Fruit fly (Drosophila melanogaster) whole organism, prepupa: Measurements from ENCODE around the gene Mink.
A peak's percentile ranks its signal among the peaks of the same experiment; 100 is the strongest.

Experiments
- Blimp-1 ChIP-seq: fragments of 200-800 bp; sonication (Bioruptor generic); optimal IDR thresholded peaks from 3 replicates; lab custom pipeline; 2017; ENCODE audit warnings: missing biosample characterization, missing genetic modification characterization, mild to moderate bottlenecking, moderate library complexity, missing genetic modification reagents
- CG10669 ChIP-seq: fragments of 200-800 bp; sonication (Bioruptor generic); optimal IDR thresholded peaks from 3 replicates; lab custom pipeline; 2018; ENCODE audit warnings: missing biosample characterization, mild to moderate bottlenecking, missing genetic modification characterization, moderate library complexity
- CG11762 ChIP-seq: fragments of 200-800 bp; sonication (Bioruptor generic); optimal IDR thresholded peaks from 3 replicates; lab custom pipeline; 2016; ENCODE audit warnings: missing biosample characterization, missing genetic modification characterization; ENCODE audit not compliant: insufficient read depth
- CG1621 ChIP-seq: fragments of 200-800 bp; sonication (Bioruptor generic); optimal IDR thresholded peaks from 3 replicates; lab custom pipeline; 2018; ENCODE audit warnings: missing biosample characterization, mild to moderate bottlenecking, missing genetic modification characterization
- CG3032 ChIP-seq: fragments of 200-800 bp; optimal IDR thresholded peaks from 2 replicates; lab custom pipeline; 2019; ENCODE audit warnings: missing biosample characterization, mild to moderate bottlenecking, missing genetic modification characterization, moderate library complexity
- CG34406 ChIP-seq: fragments of 200-800 bp; sonication (Bioruptor generic); optimal IDR thresholded peaks from 3 replicates; lab custom pipeline; 2016; ENCODE audit warnings: missing biosample characterization, missing genetic modification characterization
- CG3919 ChIP-seq: fragments of 200-800 bp; sonication (Bioruptor generic); optimal IDR thresholded peaks from 3 replicates; lab custom pipeline; 2016; ENCODE audit warnings: missing biosample characterization, missing genetic modification characterization
- CG4318 ChIP-seq: fragments of 200-800 bp; sonication (Bioruptor generic); optimal IDR thresholded peaks from 3 replicates; lab custom pipeline; 2017; ENCODE audit warnings: missing biosample characterization, mild to moderate bottlenecking, missing genetic modification characterization
- CG6163 ChIP-seq: fragments of 200-800 bp; sonication (Bioruptor generic); IDR thresholded peaks from 3 replicates; pipeline ENCODE4 v1.3.6; 2022; ENCODE audit warnings: missing biosample characterization, missing genetic modification characterization
- CG6276 ChIP-seq: fragments of 200-800 bp; sonication (Bioruptor generic); optimal IDR thresholded peaks from 2 replicates; lab custom pipeline; 2017; ENCODE audit warnings: missing biosample characterization, mild to moderate bottlenecking, missing genetic modification characterization
- CG6792 ChIP-seq: fragments of 200-800 bp; sonication (Bioruptor generic); optimal IDR thresholded peaks from 3 replicates; lab custom pipeline; 2016; ENCODE audit warnings: missing biosample characterization, missing genetic modification characterization
- CG6808 ChIP-seq: fragments of 200-800 bp; sonication (Bioruptor generic); optimal IDR thresholded peaks from 3 replicates; lab custom pipeline; 2017; ENCODE audit warnings: missing biosample characterization, missing genetic modification characterization, mild to moderate bottlenecking, moderate library complexity, missing genetic modification reagents
- CG8119 ChIP-seq: fragments of 200-800 bp; sonication (Bioruptor generic); IDR thresholded peaks from 3 replicates; pipeline ENCODE4 v1.3.6; 2022; ENCODE audit warnings: missing biosample characterization, missing genetic modification characterization
- CG8632 ChIP-seq: fragments of 200-800 bp; sonication (Bioruptor generic); optimal IDR thresholded peaks from 3 replicates; lab custom pipeline; 2016; ENCODE audit warnings: missing biosample characterization, missing genetic modification characterization
- Eip75B ChIP-seq: fragments of 200-800 bp; sonication (Bioruptor generic); optimal IDR thresholded peaks from 3 replicates; lab custom pipeline; 2016; ENCODE audit warnings: missing biosample characterization, missing genetic modification characterization
- Eip78C ChIP-seq: fragments of 200-800 bp; sonication (Bioruptor generic); peaks from one replicate; lab custom pipeline; 2016; ENCODE audit warnings: missing biosample characterization, missing genetic modification characterization
- Eip93F ChIP-seq: fragments of 200-800 bp; sonication (Bioruptor generic); optimal IDR thresholded peaks from 2 replicates; lab custom pipeline; 2016; ENCODE audit warnings: missing biosample characterization, mild to moderate bottlenecking, missing genetic modification characterization
- Hr4 ChIP-seq: fragments of 200-800 bp; sonication (Bioruptor generic); optimal IDR thresholded peaks from 3 replicates; lab custom pipeline; 2016; ENCODE audit warnings: missing biosample characterization, missing genetic modification characterization
- Smox ChIP-seq: fragments of 200-800 bp; sonication (Bioruptor generic); optimal IDR thresholded peaks from 3 replicates; lab custom pipeline; 2016; ENCODE audit warnings: missing biosample characterization, missing genetic modification characterization
- Sox14 ChIP-seq: fragments of 200-800 bp; sonication (Bioruptor generic); optimal IDR thresholded peaks from 3 replicates; lab custom pipeline; 2016; ENCODE audit warnings: missing biosample characterization, missing genetic modification characterization
- acj6 ChIP-seq: fragments of 200-800 bp; sonication (Bioruptor generic); optimal IDR thresholded peaks from 3 replicates; lab custom pipeline; 2016; ENCODE audit warnings: missing biosample characterization, missing genetic modification characterization
- cyc ChIP-seq: fragments of 200-800 bp; sonication (Bioruptor generic); optimal IDR thresholded peaks from 3 replicates; lab custom pipeline; 2016; ENCODE audit warnings: missing biosample characterization, missing genetic modification characterization
- dac ChIP-seq: fragments of 200-800 bp; sonication (Bioruptor generic); optimal IDR thresholded peaks from 2 replicates; lab custom pipeline; 2017; ENCODE audit warnings: missing biosample characterization, mild to moderate bottlenecking, missing genetic modification characterization
- dsx ChIP-seq: fragments of 200-800 bp; optimal IDR thresholded peaks from 3 replicates; lab custom pipeline; 2019; ENCODE audit warnings: missing biosample characterization, mild to moderate bottlenecking, missing genetic modification characterization, moderate library complexity; ENCODE audit not compliant: poor library complexity, severe bottlenecking
- eg ChIP-seq: fragments of 200-800 bp; sonication (Bioruptor generic); IDR thresholded peaks from 3 replicates; pipeline ENCODE4 v1.3.6; 2022; ENCODE audit warnings: missing biosample characterization, missing genetic modification characterization
- esn ChIP-seq: fragments of 200-800 bp; sonication (Bioruptor generic); optimal IDR thresholded peaks from 2 replicates; lab custom pipeline; 2016; ENCODE audit warnings: missing biosample characterization, mild to moderate bottlenecking, missing genetic modification characterization, moderate library complexity
- fd59A ChIP-seq: fragments of 200-800 bp; sonication (Bioruptor generic); optimal IDR thresholded peaks from 2 replicates; lab custom pipeline; 2017; ENCODE audit warnings: missing biosample characterization, mild to moderate bottlenecking, missing genetic modification characterization, missing genetic modification reagents
- fkh ChIP-seq: fragments of 200-800 bp; sonication (Bioruptor generic); optimal IDR thresholded peaks from 3 replicates; lab custom pipeline; 2017; ENCODE audit warnings: missing biosample characterization, mild to moderate bottlenecking, missing genetic modification characterization, moderate library complexity
- lz ChIP-seq: fragments of 200-800 bp; sonication (Bioruptor generic); optimal IDR thresholded peaks from 3 replicates; lab custom pipeline; 2016; ENCODE audit warnings: missing biosample characterization, missing genetic modification characterization
- net ChIP-seq: fragments of 200-800 bp; sonication (Bioruptor generic); optimal IDR thresholded peaks from 3 replicates; lab custom pipeline; 2016; ENCODE audit warnings: missing biosample characterization, missing genetic modification characterization
- ss ChIP-seq, 2 experiments: fragments of 200-800 bp; sonication (Bioruptor generic); optimal IDR thresholded peaks; 2 replicates in 1 of 2; 3 replicates in 1 of 2; lab custom pipeline; 2017 to 2018; ENCODE audit warnings: mild to moderate bottlenecking in 2 of 2, missing biosample characterization in 2 of 2, missing genetic modification characterization in 2 of 2, moderate library complexity in 1 of 2
- svp ChIP-seq: fragments of 200-800 bp; sonication (Bioruptor generic); peaks from one replicate; lab custom pipeline; 2016; ENCODE audit warnings: missing biosample characterization, missing genetic modification characterization
- topi ChIP-seq: fragments of 200-800 bp; sonication (Bioruptor generic); optimal IDR thresholded peaks from 3 replicates; lab custom pipeline; 2016; ENCODE audit warnings: missing biosample characterization, missing genetic modification characterization

Mink gene

DNA sequence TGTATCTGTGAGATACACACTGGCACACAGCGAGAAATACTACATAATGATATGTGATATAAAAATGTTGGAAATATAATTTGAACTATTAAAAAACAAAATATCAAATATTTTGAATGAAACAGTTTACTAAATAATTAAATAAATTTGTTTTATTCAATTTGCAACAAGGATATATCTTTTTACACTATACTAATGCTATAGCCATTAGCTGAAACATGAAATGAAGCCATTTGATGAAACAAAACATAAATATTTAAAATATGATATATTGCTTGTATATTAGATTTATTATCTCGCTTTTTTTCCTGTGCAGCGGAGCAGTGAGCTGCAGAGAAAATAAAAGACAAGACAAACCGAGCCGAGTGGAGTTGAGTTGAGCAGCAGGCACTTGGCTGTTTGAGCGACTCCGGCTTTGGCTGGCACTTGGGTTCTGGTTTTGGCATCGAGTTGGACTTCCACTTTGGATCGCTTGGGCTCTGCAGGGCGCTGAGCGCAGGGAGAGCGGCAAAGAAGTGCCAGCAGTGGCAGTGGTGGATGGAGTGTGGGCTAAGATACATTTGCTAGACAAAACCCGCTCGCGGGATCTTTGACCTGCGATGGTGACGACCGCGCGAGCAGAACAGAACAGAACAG is 28.8 kb upstream of the Mink start (continued):
- TF ChIP-seq CG6163 (GFP tag; lab: Robert Waterston, UW) (peak; percentile 81; the same call in 2 of the 3 replicates), eg (GFP tag; lab: Robert Waterston, UW) (peak; percentile 84), dac (peak; percentile 62), Sox14 (GFP tag; lab: Kevin White, UChicago) (peak; percentile 33), CG10669 (peak; percentile 81), Blimp-1 (GFP tag; lab: Kevin White, UChicago) (peak; percentile 69), fkh (peak; percentile 64), CG3032 (peak; percentile 96), CG3919 (GFP tag; lab: Kevin White, UChicago) (peak; percentile 86)

- TF ChIP-seq CG11762 (GFP tag; lab: Kevin White, UChicago): peak; percentile 3
- peak; percentile 29; the same call in 2 of the 3 replicates for TF ChIP-seq CG8119 (GFP tag; lab: Robert Waterston, UW)
- peak; percentile 59; the same call in 1 of the 3 replicates for TF ChIP-seq eg (GFP tag; lab: Robert Waterston, UW)
- peak; percentile 10 for TF ChIP-seq topi
- no peak for TF ChIP-seq CG6808 (GFP tag; lab: Kevin White, UChicago)
- TF ChIP-seq CG6276: no peak
- no peak for TF ChIP-seq lz (GFP tag; lab: Kevin White, UChicago)
- peak; percentile 1 for TF ChIP-seq CG1621 (tag; lab: Kevin White, UChicago)
- no peak for TF ChIP-seq Eip93F (GFP tag; lab: Kevin White, UChicago)
- peak; percentile 9 for TF ChIP-seq dsx (GFP tag; lab: Kevin White, UChicago)
- TF ChIP-seq net (GFP tag; lab: Kevin White, UChicago): peak; percentile 9
- TF ChIP-seq ss (GFP tag; optimal IDR thresholded peaks at IDR 0.05; lab: Kevin White, UChicago): peak in 1 of 2 experiments; percentile 3
- no peak for TF ChIP-seq CG8632 (GFP tag; lab: Kevin White, UChicago)
- peak; percentile 28; the same call in 1 of the 3 replicates for TF ChIP-seq CG6163 (GFP tag; lab: Robert Waterston, UW)
- TF ChIP-seq Eip78C (GFP tag; lab: Kevin White, UChicago): peak; percentile 68
- TF ChIP-seq CG3919 (GFP tag; lab: Kevin White, UChicago): peak; percentile 6
Observed at dm6 chr3R:24894419-24895206, 27.7 kb upstream of the Mink start, which contains the start of the genes CG31121 and CG11069. Gene CG31121, minus strand, starts transcription at chr3R:24894605. Gene CG11069, plus strand, starts transcription at chr3R:24894742.

DNA sequence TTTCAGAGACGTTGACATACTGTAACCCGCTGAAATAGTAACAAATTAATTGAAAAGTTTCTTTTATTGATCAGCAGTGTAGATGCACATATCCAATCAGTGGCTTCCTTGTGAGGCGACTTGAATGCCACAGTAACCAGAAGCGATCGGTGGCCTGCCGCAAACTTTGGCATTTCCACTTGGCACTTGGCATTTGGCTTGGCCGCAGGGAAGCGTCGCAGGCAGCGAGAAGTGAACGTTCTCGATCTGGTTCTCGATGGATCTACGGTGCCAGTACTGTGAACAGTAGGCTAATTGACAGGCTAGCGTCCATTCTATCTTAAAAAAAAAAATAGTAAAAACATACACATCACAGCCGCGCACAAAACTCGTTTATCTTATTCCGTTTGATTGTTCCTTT is 21.5 kb upstream of the Mink start, which contains the start of gene CG10845:
Gene CG10845, plus strand, starts transcription at position 301 of the 400 bp plus-strand sequence.
- TF ChIP-seq CG6276 (no peak), Sox14 (GFP tag; lab: Kevin White, UChicago) (no peak), fkh (no peak), CG6792 (GFP tag; lab: Kevin White, UChicago) (no peak), Eip75B (GFP tag; lab: Kevin White, UChicago) (no peak), svp (no peak), CG4318 (GFP tag; lab: Kevin White, UChicago) (no peak), fd59A (GFP tag; lab: Kevin White, UChicago) (no peak), ss (GFP tag; optimal IDR thresholded peaks at IDR 0.05; lab: Kevin White, UChicago) (no peak), esn (GFP tag; lab: Kevin White, UChicago) (no peak), CG34406 (no peak), net (GFP tag; lab: Kevin White, UChicago) (no peak), Smox (no peak), Hr4 (GFP tag; lab: Kevin White, UChicago) (no peak), Eip93F (GFP tag; lab: Kevin White, UChicago) (no peak), lz (GFP tag; lab: Kevin White, UChicago) (no peak), Eip78C (GFP tag; lab: Kevin White, UChicago) (no peak), acj6 (no peak), cyc (GFP tag; lab: Kevin White, UChicago) (no peak)
